Worm (Caenorhabditis elegans) whole organism, L3 larva: ENCODE data around the gene Y13C8A.1.

Source experiments
- aly-2 ChIP-seq: fragments of 150-350 bp; optimal IDR thresholded peaks from 2 replicates; lab custom pipeline; 2014; ENCODE audit warnings: missing biosample characterization, missing genetic modification characterization
- egl-27 ChIP-seq: sonication (generic microtip); optimal IDR thresholded peaks from 4 replicates; lab custom pipeline; 2017; ENCODE audit warnings: missing biosample characterization, missing genetic modification reagents, missing genetic modification characterization
- elt-2 ChIP-seq: sonication (generic microtip); optimal IDR thresholded peaks from 2 replicates; lab custom pipeline; 2016; ENCODE audit warnings: missing genetic modification reagents, mild to moderate bottlenecking, missing genetic modification characterization, missing compliant biosample characterization
- fkh-10 ChIP-seq: sonication (generic microtip); optimal IDR thresholded peaks from 2 replicates; lab custom pipeline; 2017; ENCODE audit warnings: missing biosample characterization, missing genetic modification reagents, missing genetic modification characterization
- mdl-1 ChIP-seq: fragments of 150-350 bp; optimal IDR thresholded peaks from 2 replicates; lab custom pipeline; 2014; ENCODE audit warnings: missing biosample characterization, missing genetic modification characterization
- nhr-12 ChIP-seq: fragments of 150-350 bp; optimal IDR thresholded peaks from 2 replicates; lab custom pipeline; 2014; ENCODE audit warnings: missing biosample characterization, missing genetic modification characterization
- nhr-25 ChIP-seq: sonication (generic microtip); optimal IDR thresholded peaks from 2 replicates; lab custom pipeline; 2017; ENCODE audit warnings: missing biosample characterization, missing genetic modification characterization
- nhr-77 ChIP-seq: fragments of 150-350 bp; optimal IDR thresholded peaks from 2 replicates; lab custom pipeline; 2014; ENCODE audit warnings: missing biosample characterization, missing genetic modification characterization
- snpc-4 ChIP-seq: fragments of 150-350 bp; optimal IDR thresholded peaks from 2 replicates; lab custom pipeline; 2014; ENCODE audit warnings: missing biosample characterization, missing genetic modification characterization
- tbx-2 ChIP-seq: sonication (generic microtip); optimal IDR thresholded peaks from 2 replicates; lab custom pipeline; 2016; ENCODE audit warnings: mild to moderate bottlenecking, missing genetic modification characterization, missing compliant biosample characterization
- unc-62 ChIP-seq: fragments of 150-350 bp; sonication (generic microtip); optimal IDR thresholded peaks from 4 replicates; lab custom pipeline; 2014; ENCODE audit warnings: missing biosample characterization, missing genetic modification reagents, missing genetic modification characterization

DNA sequence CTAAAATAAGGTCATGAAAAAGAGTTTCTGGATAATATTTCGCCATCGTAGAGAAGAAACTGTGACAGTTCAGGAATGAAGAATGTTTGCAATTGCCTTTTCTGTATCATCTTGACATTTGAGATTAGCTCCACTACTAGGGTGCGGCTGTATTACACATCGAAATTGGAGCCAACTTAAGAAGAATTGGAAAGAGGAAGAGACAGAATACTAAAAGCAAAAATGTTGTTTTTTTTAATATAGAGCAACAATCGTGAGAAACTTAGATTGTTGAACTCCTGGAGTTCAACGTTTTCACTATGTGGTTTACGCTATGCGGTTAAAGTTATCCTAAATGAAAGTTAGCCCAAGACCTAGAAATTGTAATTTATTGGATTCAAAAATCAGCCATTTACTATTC is 3.1 kb upstream of the Y13C8A.1 start, which contains the start of gene acs-9:
- TF ChIP-seq elt-2 (tag; lab: Kevin White, UChicago) (no peak), nhr-77 (tag; lab: Kevin White, UChicago) (no peak), unc-62 (GFP tag; lab: Kevin White, UChicago) (no peak), nhr-12 (tag; lab: Kevin White, UChicago) (no peak), snpc-4 (no peak), aly-2 (no peak), mdl-1 (tag; lab: Kevin White, UChicago) (no peak), egl-27 (no peak), tbx-2 (tag; lab: Kevin White, UChicago) (no peak), fkh-10 (GFP tag; lab: Kevin White, UChicago) (no peak), nhr-25 (tag; lab: Kevin White, UChicago) (no peak)
